Worm (Caenorhabditis elegans): ENCODE data around the gene ZK930.2.

- TF ChIP-seq pqm-1 (tag; optimal IDR thresholded peaks at IDR 0.05) (no peak), madf-5 (GFP tag; IDR thresholded peaks at IDR 0.05) (no peak), snpc-4 (tag; optimal IDR thresholded peaks at IDR 0.05) (no peak), unc-62 (GFP tag; optimal IDR thresholded peaks at IDR 0.05 in 1 of 2) (no peak), unc-62 (tag; optimal IDR thresholded peaks at IDR 0.05) (no peak), fkh-10 (GFP tag; optimal IDR thresholded peaks at IDR 0.05) (no peak), ceh-82 (tag; optimal IDR thresholded peaks at IDR 0.05) (no peak), mdt-29 (GFP tag; IDR thresholded peaks at IDR 0.05) (no peak), lin-15B (tag; optimal IDR thresholded peaks at IDR 0.05) (no peak), daf-12 (tag; optimal IDR thresholded peaks at IDR 0.05) (no peak), Y105C5A.15 (GFP tag; IDR thresholded peaks at IDR 0.05) (no peak), nhr-25 (tag; optimal IDR thresholded peaks at IDR 0.05; ENCODE audit: borderline replicate concordance, insufficient read depth) (no peak)
Measured at ce11 chrII:11923620-11924298, 30.5 kb upstream of the ZK930.2 start.

Measured in whole organism, L4 larva.